Fruit fly (Drosophila melanogaster): ENCODE data around the gene Glyp.

Gene Glyp

DNA sequence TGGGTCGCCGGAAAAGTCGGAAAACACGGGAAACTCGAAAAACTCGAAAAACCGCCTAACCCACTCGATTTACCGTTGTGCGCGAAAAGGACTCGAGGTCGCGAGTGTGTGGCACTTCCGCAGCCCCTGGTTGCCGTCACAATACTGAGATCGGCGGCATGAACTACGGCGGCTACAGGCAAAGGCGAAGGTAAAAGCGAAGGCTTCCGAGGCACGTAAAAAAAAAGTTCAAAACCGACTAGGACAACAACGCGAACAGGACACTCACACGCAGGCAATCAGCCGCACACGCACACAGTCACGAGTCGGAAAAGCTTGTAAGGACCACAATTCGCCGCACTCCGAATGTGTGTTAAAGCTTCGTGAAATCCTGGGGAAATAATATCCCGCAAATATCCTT lies 20.9 kb upstream of the Glyp start, which contains the start of gene dpr3:
TSS of gene dpr3 (minus strand) at position 133 of the 400 bp plus-strand sequence.
- no peak for TF ChIP-seq PHDP (tag; optimal IDR thresholded peaks at IDR 0.05)
- no peak for TF ChIP-seq ci (GFP tag; IDR thresholded peaks at IDR 0.05)
- TF ChIP-seq CG8359 (GFP tag; optimal IDR thresholded peaks at IDR 0.05; ENCODE audit: borderline replicate concordance) = no peak
- no peak for TF ChIP-seq schlank (tag; optimal IDR thresholded peaks at IDR 0.05)
- no peak for TF ChIP-seq pros (GFP tag; optimal IDR thresholded peaks at IDR 0.05)
- no peak for TF ChIP-seq pb (GFP tag; optimal IDR thresholded peaks at IDR 0.05)
- no peak for TF ChIP-seq gsb-n (tag; optimal IDR thresholded peaks at IDR 0.05)
- no peak for TF ChIP-seq NC2β (GFP tag; optimal IDR thresholded peaks at IDR 0.05)
- TF ChIP-seq CG13287 (GFP tag; IDR thresholded peaks at IDR 0.05; ENCODE audit: partially characterized antibody) = no peak
- no peak for TF ChIP-seq Eip74EF (GFP tag; optimal IDR thresholded peaks at IDR 0.05)
- no peak for TF ChIP-seq ase (GFP tag; IDR thresholded peaks at IDR 0.05)
- peak; percentile 8; the same call in 1 of the 2 replicates for TF ChIP-seq amos (GFP tag; IDR thresholded peaks at IDR 0.05; ENCODE audit: partially characterized antibody)
- TF ChIP-seq zf30C (GFP tag; optimal IDR thresholded peaks at IDR 0.05) = no peak
- TF ChIP-seq Mrtf (GFP tag; IDR thresholded peaks at IDR 0.05) = no peak
- peak; percentile 61 for TF ChIP-seq Med (GFP tag)
- TF ChIP-seq CG34422 (GFP tag; IDR thresholded peaks at IDR 0.05) = peak; percentile 19; the same call in 1 of the 3 replicates
- no peak for TF ChIP-seq C15 (GFP tag; IDR thresholded peaks at IDR 0.05)
- no peak for TF ChIP-seq Bdp1 (GFP tag; optimal IDR thresholded peaks at IDR 0.05)
- TF ChIP-seq ATbp (GFP tag; optimal IDR thresholded peaks at IDR 0.05) = no peak
- TF ChIP-seq usp (GFP tag; optimal IDR thresholded peaks at IDR 0.05) = no peak
- TF ChIP-seq CG8089 (GFP tag; optimal IDR thresholded peaks at IDR 0.05) = no peak
- TF ChIP-seq tap (tag; optimal IDR thresholded peaks at IDR 0.05) = no peak
- TF ChIP-seq p53 (GFP tag; optimal IDR thresholded peaks at IDR 0.05) = no peak
- no peak for TF ChIP-seq CG13624 (GFP tag; optimal IDR thresholded peaks at IDR 0.05)
- no peak for TF ChIP-seq CG15073 (GFP tag; optimal IDR thresholded peaks at IDR 0.05)
- TF ChIP-seq lov (optimal IDR thresholded peaks at IDR 0.05) = no peak
- TF ChIP-seq lov (GFP tag; IDR thresholded peaks at IDR 0.05) = no peak
- TF ChIP-seq gsb (GFP tag; IDR thresholded peaks at IDR 0.05) = no peak
- no peak for TF ChIP-seq CG33213 (GFP tag; optimal IDR thresholded peaks at IDR 0.05)
- TF ChIP-seq fu2 (GFP tag; optimal IDR thresholded peaks at IDR 0.05) = no peak
- no peak for TF ChIP-seq cato (GFP tag; optimal IDR thresholded peaks at IDR 0.05; ENCODE audit: borderline replicate concordance)
- no peak for TF ChIP-seq peb (GFP tag; IDR thresholded peaks at IDR 0.05)
- no peak for TF ChIP-seq CG14667 (GFP tag; IDR thresholded peaks at IDR 0.05)
- TF ChIP-seq CkIIα-i1 (GFP tag; IDR thresholded peaks at IDR 0.05) = no peak
- no peak for TF ChIP-seq dysf (GFP tag; IDR thresholded peaks at IDR 0.05)
- 0 out of 3 replicates have a peak, but pooled peaks have one; percentile 14 for TF ChIP-seq knrl (GFP tag; IDR thresholded peaks at IDR 0.05; ENCODE audit: partially characterized antibody)
- no peak for TF ChIP-seq Six4 (GFP tag; optimal IDR thresholded peaks at IDR 0.05)
- TF ChIP-seq oc (tag; optimal IDR thresholded peaks at IDR 0.05) = no peak
- no peak for TF ChIP-seq E2f2 (GFP tag; IDR thresholded peaks at IDR 0.05)
- TF ChIP-seq prd (optimal IDR thresholded peaks at IDR 0.05) = no peak
- no peak for TF ChIP-seq prd (GFP tag; IDR thresholded peaks at IDR 0.05)
- TF ChIP-seq Deaf1 (tag; optimal IDR thresholded peaks at IDR 0.05) = peak; percentile 95
- TF ChIP-seq Atf6 (GFP tag; IDR thresholded peaks at IDR 0.05) = no peak
- TF ChIP-seq HLH4C (GFP tag; IDR thresholded peaks at IDR 0.05; ENCODE audit: partially characterized antibody) = no peak
- TF ChIP-seq Oaz (GFP tag; IDR thresholded peaks at IDR 0.05) = no peak
- TF ChIP-seq CG13894 (tag; optimal IDR thresholded peaks at IDR 0.05) = peak; percentile 44
- TF ChIP-seq CG2202 (tag; optimal IDR thresholded peaks at IDR 0.05) = no peak
- no peak for TF ChIP-seq mld (GFP tag; IDR thresholded peaks at IDR 0.05; ENCODE audit: partially characterized antibody)
- TF ChIP-seq croc (GFP tag; conservative IDR thresholded peaks at IDR 0.05) = no peak
- TF ChIP-seq CG8290 (GFP tag; optimal IDR thresholded peaks at IDR 0.05) = no peak
- TF ChIP-seq CG8290 (tag; optimal IDR thresholded peaks at IDR 0.05) = no peak
